Fruit fly (Drosophila melanogaster): Measurements from ENCODE around the gene Poxm.

Poxm gene

DNA sequence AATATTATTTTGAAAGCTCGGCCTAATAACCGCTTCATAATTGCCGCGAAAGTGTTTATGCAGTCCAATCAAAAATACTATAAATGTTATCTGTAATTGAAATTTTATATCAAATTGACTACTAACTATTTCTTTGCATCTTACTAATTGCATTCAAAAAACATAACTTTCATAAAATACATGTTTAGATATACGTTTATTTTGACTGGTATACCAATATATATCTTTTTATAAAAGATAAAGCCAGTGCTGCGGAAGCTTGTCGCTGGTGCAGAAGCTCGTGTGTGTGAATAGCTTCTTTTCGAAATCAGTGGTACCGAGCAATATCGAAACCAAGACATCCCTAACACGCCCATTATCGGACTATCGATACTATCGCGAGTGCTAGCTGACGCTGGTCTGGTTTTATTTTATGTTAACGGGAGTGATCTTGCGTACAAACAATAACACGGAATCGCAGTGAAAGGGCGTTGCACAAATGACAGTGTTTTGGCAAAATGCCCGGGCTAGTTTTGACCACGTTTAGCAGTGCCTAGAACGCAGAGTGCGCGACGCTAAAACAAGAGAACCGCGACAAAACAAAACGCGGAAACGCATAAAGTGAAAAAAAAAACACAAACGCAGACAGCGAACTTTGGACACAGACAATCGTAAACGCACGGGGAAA lies 16.0 kb upstream of the Poxm start, which contains the start of gene Atg13:
Gene Atg13 (plus strand): TSS at position 367 of the 667 bp plus-strand sequence.
- TF ChIP-seq Eip75B (GFP tag; optimal IDR thresholded peaks at IDR 0.05) (no peak), Met (GFP tag; optimal IDR thresholded peaks at IDR 0.05) (no peak), Blimp-1 (GFP tag; optimal IDR thresholded peaks at IDR 0.05) (peak; percentile 26), CG6792 (GFP tag; optimal IDR thresholded peaks at IDR 0.05) (no peak), vri (GFP tag; optimal IDR thresholded peaks at IDR 0.05) (no peak), Ets21C (GFP tag; optimal IDR thresholded peaks at IDR 0.05) (no peak), CG11294 (GFP tag; IDR thresholded peaks at IDR 0.05) (no peak), dsx (GFP tag; optimal IDR thresholded peaks at IDR 0.05; ENCODE audit: poor library complexity, severe bottlenecking) (no peak), esn (GFP tag; optimal IDR thresholded peaks at IDR 0.05) (peak; percentile 32), fd59A (GFP tag; optimal IDR thresholded peaks at IDR 0.05) (no peak), net (GFP tag; optimal IDR thresholded peaks at IDR 0.05) (no peak), CG4318 (GFP tag; optimal IDR thresholded peaks at IDR 0.05) (no peak), CG34406 (GFP tag; optimal IDR thresholded peaks at IDR 0.05) (no peak), fkh (GFP tag; optimal IDR thresholded peaks at IDR 0.05) (no peak), CG3919 (GFP tag; optimal IDR thresholded peaks at IDR 0.05) (no peak), topi (GFP tag; optimal IDR thresholded peaks at IDR 0.05) (no peak), Hr39 (GFP tag; optimal IDR thresholded peaks at IDR 0.05) (no peak), Sox14 (GFP tag; optimal IDR thresholded peaks at IDR 0.05) (peak; percentile 78), Ets96B (tag; optimal IDR thresholded peaks at IDR 0.05) (peak; percentile 46), CG6854 (GFP tag; optimal IDR thresholded peaks at IDR 0.05) (peak; percentile 86), Sox15 (GFP tag; optimal IDR thresholded peaks at IDR 0.05) (no peak), fd85E (GFP tag; optimal IDR thresholded peaks at IDR 0.05) (no peak), spab (GFP tag; optimal IDR thresholded peaks at IDR 0.05) (no peak), CG8632 (GFP tag; optimal IDR thresholded peaks at IDR 0.05) (no peak), cyc (GFP tag; optimal IDR thresholded peaks at IDR 0.05) (peak; percentile 17), CG10631 (GFP tag; optimal IDR thresholded peaks at IDR 0.05) (no peak), Hr4 (GFP tag; optimal IDR thresholded peaks at IDR 0.05) (no peak), Eip78C (GFP tag) (peak; percentile 64), Eip93F (GFP tag; optimal IDR thresholded peaks at IDR 0.05) (no peak), acj6 (GFP tag; optimal IDR thresholded peaks at IDR 0.05) (no peak), Gug (GFP tag; IDR thresholded peaks at IDR 0.05) (0 out of 2 replicates have a peak, but pooled peaks have one; percentile 36), CG8119 (GFP tag; IDR thresholded peaks at IDR 0.05) (peak; percentile 89), dac (GFP tag; optimal IDR thresholded peaks at IDR 0.05) (no peak), CG31627 (GFP tag; optimal IDR thresholded peaks at IDR 0.05) (peak; percentile 33), CG10669 (GFP tag; optimal IDR thresholded peaks at IDR 0.05) (no peak), Lpt (GFP tag; optimal IDR thresholded peaks at IDR 0.05) (peak; percentile 60), CG6163 (GFP tag; IDR thresholded peaks at IDR 0.05) (peak; percentile 72), Smox (GFP tag; optimal IDR thresholded peaks at IDR 0.05) (no peak), eg (GFP tag; IDR thresholded peaks at IDR 0.05) (no peak; the same call in 2 of the 3 replicates), CG15336 (GFP tag; IDR thresholded peaks at IDR 0.05) (peak; percentile 78), CG3032 (tag; optimal IDR thresholded peaks at IDR 0.05) (peak; percentile 33), ss (GFP tag; optimal IDR thresholded peaks at IDR 0.05) (peak; percentile 90 to 94), CG9139 (GFP tag; optimal IDR thresholded peaks at IDR 0.05) (peak; percentile 88), Sox102F (GFP tag; optimal IDR thresholded peaks at IDR 0.05) (no peak), lz (GFP tag; optimal IDR thresholded peaks at IDR 0.05) (peak; percentile 40), CG8319 (GFP tag; optimal IDR thresholded peaks at IDR 0.05) (peak; percentile 83), CG6808 (GFP tag; optimal IDR thresholded peaks at IDR 0.05) (peak; percentile 92), svp (GFP tag) (no peak), achi (GFP tag; optimal IDR thresholded peaks at IDR 0.05) (no peak), CG7368 (GFP tag; optimal IDR thresholded peaks at IDR 0.05) (no peak), CG1621 (tag; optimal IDR thresholded peaks at IDR 0.05) (peak; percentile 72), OdsH (GFP tag; optimal IDR thresholded peaks at IDR 0.05) (no peak)

Measured in whole organism, prepupa.